Fruit fly (Drosophila melanogaster) whole organism, wandering third instar larva: Measurements from ENCODE around the gene CG12539.

ENCODE experiments used
- fru ChIP-seq: fragments of 200-800 bp; sonication (Bioruptor generic); optimal IDR thresholded peaks from 3 replicates; lab custom pipeline; 2016; ENCODE audit warnings: missing biosample characterization, mild to moderate bottlenecking, missing genetic modification characterization
- usp ChIP-seq: fragments of >200 bp; optimal IDR thresholded peaks from 2 replicates; lab custom pipeline; 2017; ENCODE audit warnings: missing biosample characterization, missing genetic modification characterization

DNA sequence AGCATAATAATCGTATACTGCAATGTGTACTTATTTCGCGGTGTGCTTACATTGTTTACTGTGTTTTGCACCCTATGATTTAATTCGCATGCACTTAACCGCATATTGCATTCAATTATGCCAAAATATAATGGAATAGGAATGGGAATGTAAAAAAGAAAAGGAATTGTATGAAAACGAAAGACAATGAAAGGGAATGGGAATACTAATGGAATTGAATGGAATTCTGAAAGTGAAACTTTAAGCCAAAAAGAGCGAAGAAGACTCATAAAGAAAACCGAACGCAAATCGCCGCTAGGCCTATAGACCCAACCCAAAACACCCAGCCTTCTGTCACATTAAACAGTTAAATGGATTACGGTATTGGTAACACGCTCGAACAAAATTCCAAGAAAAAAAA is 49.3 kb upstream of the CG12539 start:
- TF ChIP-seq usp (no peak), fru (GFP tag; lab: Kevin White, UChicago) (no peak)
